Worm (Caenorhabditis elegans) whole organism, L2 larva: ENCODE results near the gene F15D4.4.

Experiments
- C34F6.9 ChIP-seq: fragments of 150-350 bp; optimal IDR thresholded peaks from 2 replicates; lab custom pipeline; 2014; ENCODE audit warnings: missing biosample characterization, missing genetic modification characterization
- F13H6.1 ChIP-seq: sonication (generic microtip); optimal IDR thresholded peaks from 2 replicates; lab custom pipeline; 2016; ENCODE audit warnings: missing genetic modification characterization, missing compliant biosample characterization
- Y55F3AM.14 ChIP-seq: fragments of 200-800 bp; sonication (Bioruptor generic); optimal IDR thresholded peaks from 2 replicates; lab custom pipeline; 2018; ENCODE audit warnings: mild to moderate bottlenecking, missing genetic modification characterization, missing compliant biosample characterization
- ZK546.5 ChIP-seq: sonication (generic microtip); optimal IDR thresholded peaks from 2 replicates; lab custom pipeline; 2017; ENCODE audit warnings: missing biosample characterization, missing genetic modification characterization
- alr-1 ChIP-seq: fragments of 150-350 bp; optimal IDR thresholded peaks from 2 replicates; lab custom pipeline; 2014; ENCODE audit warnings: missing biosample characterization, missing genetic modification characterization
- aly-2 ChIP-seq: fragments of 150-350 bp; optimal IDR thresholded peaks from 2 replicates; lab custom pipeline; 2014; ENCODE audit warnings: missing biosample characterization, missing genetic modification characterization
- blmp-1 ChIP-seq: sonication (generic microtip); optimal IDR thresholded peaks from 2 replicates; lab custom pipeline; 2017; ENCODE audit warnings: missing genetic modification characterization, mild to moderate bottlenecking, missing compliant biosample characterization, antibody characterized with exemption, moderate library complexity; ENCODE audit not compliant: insufficient read depth
- ceh-16 ChIP-seq: fragments of 150-350 bp; optimal IDR thresholded peaks from 2 replicates; lab custom pipeline; 2014; ENCODE audit warnings: missing biosample characterization, missing genetic modification characterization
- crh-2 ChIP-seq: sonication (generic microtip); optimal IDR thresholded peaks from 2 replicates; lab custom pipeline; 2017; ENCODE audit warnings: missing biosample characterization, missing genetic modification characterization
- dmd-4 ChIP-seq: sonication (generic microtip); optimal IDR thresholded peaks from 2 replicates; lab custom pipeline; 2017; ENCODE audit warnings: missing biosample characterization, missing genetic modification characterization
- egl-27 ChIP-seq: sonication (generic microtip); optimal IDR thresholded peaks from 3 replicates; lab custom pipeline; 2017; ENCODE audit warnings: missing biosample characterization, missing genetic modification reagents, missing genetic modification characterization
- elt-1 ChIP-seq: fragments of 150-350 bp; optimal IDR thresholded peaks from 2 replicates; lab custom pipeline; 2014; ENCODE audit warnings: missing biosample characterization, missing genetic modification characterization
- elt-3 ChIP-seq: sonication (generic microtip); optimal IDR thresholded peaks from 2 replicates; lab custom pipeline; 2017; ENCODE audit warnings: missing biosample characterization, missing genetic modification characterization
- fos-1 ChIP-seq: fragments of 150-350 bp; optimal IDR thresholded peaks from 2 replicates; lab custom pipeline; 2014; ENCODE audit warnings: missing biosample characterization, missing genetic modification characterization
- gmeb-1 ChIP-seq: fragments of 150-350 bp; optimal IDR thresholded peaks from 2 replicates; lab custom pipeline; 2014; ENCODE audit warnings: missing biosample characterization, missing genetic modification characterization
- lin-13 ChIP-seq: fragments of 150-350 bp; optimal IDR thresholded peaks from 2 replicates; lab custom pipeline; 2014; ENCODE audit warnings: missing biosample characterization, missing genetic modification reagents, missing genetic modification characterization
- lin-39 ChIP-seq: fragments of 150-350 bp; optimal IDR thresholded peaks from 2 replicates; lab custom pipeline; 2014; ENCODE audit warnings: missing biosample characterization, missing genetic modification reagents, missing genetic modification characterization
- mab-5 ChIP-seq: fragments of 150-350 bp; optimal IDR thresholded peaks from 2 replicates; lab custom pipeline; 2014; ENCODE audit warnings: missing biosample characterization, missing genetic modification characterization
- mbf-1 ChIP-seq: sonication (generic microtip); optimal IDR thresholded peaks from 2 replicates; lab custom pipeline; 2017; ENCODE audit warnings: missing biosample characterization, missing genetic modification characterization
- nhr-10 ChIP-seq: sonication (generic microtip); optimal IDR thresholded peaks from 2 replicates; lab custom pipeline; 2017; ENCODE audit warnings: missing biosample characterization, missing genetic modification characterization
- nhr-11 ChIP-seq: fragments of 150-350 bp; optimal IDR thresholded peaks from 2 replicates; lab custom pipeline; 2014; ENCODE audit warnings: missing biosample characterization, missing genetic modification characterization
- nhr-12 ChIP-seq: fragments of 150-350 bp; optimal IDR thresholded peaks from 2 replicates; lab custom pipeline; 2014; ENCODE audit warnings: missing biosample characterization, missing genetic modification characterization
- nhr-21 ChIP-seq: fragments of 150-350 bp; optimal IDR thresholded peaks from 2 replicates; lab custom pipeline; 2014; ENCODE audit warnings: missing biosample characterization, missing genetic modification characterization
- nhr-23 ChIP-seq: fragments of 150-350 bp; optimal IDR thresholded peaks from 2 replicates; lab custom pipeline; 2014; ENCODE audit warnings: missing biosample characterization, missing genetic modification reagents, missing genetic modification characterization
- nhr-237 ChIP-seq: fragments of 150-350 bp; optimal IDR thresholded peaks from 2 replicates; lab custom pipeline; 2014; ENCODE audit warnings: missing biosample characterization, missing genetic modification characterization
- peb-1 ChIP-seq: fragments of 150-350 bp; optimal IDR thresholded peaks from 2 replicates; lab custom pipeline; 2014; ENCODE audit warnings: missing biosample characterization, missing genetic modification characterization
- sem-4 ChIP-seq: fragments of 150-350 bp; optimal IDR thresholded peaks from 2 replicates; lab custom pipeline; 2014; ENCODE audit warnings: missing biosample characterization, missing genetic modification reagents, missing genetic modification characterization
- skn-1 ChIP-seq: sonication (generic microtip); optimal IDR thresholded peaks from 2 replicates; lab custom pipeline; 2017; ENCODE audit warnings: missing biosample characterization, missing genetic modification characterization
- sma-3 ChIP-seq: sonication (generic microtip); optimal IDR thresholded peaks from 2 replicates; lab custom pipeline; 2016; ENCODE audit warnings: missing genetic modification reagents, missing genetic modification characterization, missing compliant biosample characterization
- sma-9 ChIP-seq, 2 experiments: fragments of 150-350 bp in 1 of 2; sonication (generic microtip) in 1 of 2; optimal IDR thresholded peaks; 2 replicates each; lab custom pipeline; 2014 to 2016; ENCODE audit warnings: missing genetic modification characterization in 2 of 2, mild to moderate bottlenecking in 1 of 2, missing biosample characterization in 1 of 2, missing compliant biosample characterization in 1 of 2, missing genetic modification reagents in 1 of 2, moderate library complexity in 1 of 2
- snpc-4 ChIP-seq: fragments of 150-350 bp; optimal IDR thresholded peaks from 2 replicates; lab custom pipeline; 2014; ENCODE audit warnings: missing biosample characterization, missing genetic modification characterization
- unc-39 ChIP-seq: fragments of 150-350 bp; optimal IDR thresholded peaks from 2 replicates; lab custom pipeline; 2014; ENCODE audit warnings: missing biosample characterization, missing genetic modification characterization
- unc-55 ChIP-seq: fragments of 150-350 bp; sonication (generic microtip); optimal IDR thresholded peaks from 3 replicates; lab custom pipeline; 2014; ENCODE audit warnings: missing biosample characterization, missing genetic modification reagents, missing genetic modification characterization
- zag-1 ChIP-seq: fragments of 150-350 bp; optimal IDR thresholded peaks from 2 replicates; lab custom pipeline; 2014; ENCODE audit warnings: missing biosample characterization, missing genetic modification characterization
- ztf-1 ChIP-seq: fragments of 200-800 bp; sonication (Bioruptor generic); conservative IDR thresholded peaks from 2 replicates; pipeline ENCODE4 v1.3.6; 2022; ENCODE audit warnings: missing genetic modification characterization, missing compliant biosample characterization
- ztf-11 ChIP-seq: sonication (generic microtip); optimal IDR thresholded peaks from 2 replicates; lab custom pipeline; 2017; ENCODE audit warnings: missing biosample characterization, missing genetic modification characterization
- ztf-4 ChIP-seq: fragments of 150-350 bp; optimal IDR thresholded peaks from 2 replicates; lab custom pipeline; 2014; ENCODE audit warnings: missing biosample characterization, missing genetic modification characterization

The F15D4.4 gene

ce11 chrII:13282566-13282965 lies 39.6 kb upstream of the F15D4.4 start:
- no peak for TF ChIP-seq nhr-12
- no peak for TF ChIP-seq nhr-11 (tag; lab: Kevin White, UChicago)
- no peak for TF ChIP-seq snpc-4 (tag; lab: Kevin White, UChicago)
- TF ChIP-seq zag-1 = no peak
- no peak for TF ChIP-seq lin-13 (GFP tag; lab: Kevin White, UChicago)
- no peak for TF ChIP-seq dmd-4 (tag; lab: Kevin White, UChicago)
- TF ChIP-seq peb-1 (tag; lab: Kevin White, UChicago) = no peak
- TF ChIP-seq elt-3 (tag; lab: Kevin White, UChicago) = no peak
- no peak for TF ChIP-seq Y55F3AM.14 (GFP tag; lab: Kevin White, UChicago)
- no peak for TF ChIP-seq elt-1 (tag; lab: Kevin White, UChicago)
- no peak for TF ChIP-seq C34F6.9
- TF ChIP-seq alr-1 (tag; lab: Kevin White, UChicago) = no peak
- TF ChIP-seq fos-1 (tag; lab: Kevin White, UChicago) = no peak
- TF ChIP-seq ztf-1 (GFP tag; lab: Robert Waterston, UW) = no peak
- no peak for TF ChIP-seq sma-9 (GFP tag; optimal IDR thresholded peaks at IDR 0.05; lab: Kevin White, UChicago)
- TF ChIP-seq sma-9 (tag; optimal IDR thresholded peaks at IDR 0.05; lab: Kevin White, UChicago) = no peak
- no peak for TF ChIP-seq blmp-1
- no peak for TF ChIP-seq crh-2
- TF ChIP-seq aly-2 (tag; lab: Kevin White, UChicago) = no peak
- TF ChIP-seq gmeb-1 (tag; lab: Kevin White, UChicago) = no peak

ce11 chrII:13279216-13280123 lies 36.5 kb upstream of the F15D4.4 start:
- TF ChIP-seq F13H6.1 (tag; lab: Kevin White, UChicago) (no peak), unc-39 (tag; lab: Kevin White, UChicago) (no peak), ztf-11 (tag; lab: Kevin White, UChicago) (no peak), skn-1 (tag; lab: Kevin White, UChicago) (no peak), sma-3 (GFP tag; lab: Kevin White, UChicago) (peak; percentile 28), mab-5 (tag; lab: Kevin White, UChicago) (no peak), peb-1 (tag; lab: Kevin White, UChicago) (no peak), unc-55 (peak; percentile 0), crh-2 (no peak), zag-1 (no peak), ZK546.5 (tag; lab: Kevin White, UChicago) (no peak), C34F6.9 (no peak), nhr-23 (no peak), elt-3 (tag; lab: Kevin White, UChicago) (no peak), ztf-4 (tag; lab: Kevin White, UChicago) (peak; percentile 54), sma-9 (GFP tag; optimal IDR thresholded peaks at IDR 0.05; lab: Kevin White, UChicago) (no peak), sma-9 (tag; optimal IDR thresholded peaks at IDR 0.05; lab: Kevin White, UChicago) (no peak), sem-4 (no peak)
- TF ChIP-seq, all 48 proteins: peak for 3

- TF ChIP-seq peb-1 (tag; lab: Kevin White, UChicago) (no peak), nhr-10 (no peak), nhr-237 (no peak), elt-3 (tag; lab: Kevin White, UChicago) (no peak), zag-1 (no peak), dmd-4 (tag; lab: Kevin White, UChicago) (no peak)
These were observed 35.8 kb upstream of the F15D4.4 start for ce11 chrII:13278716-13279115.

DNA sequence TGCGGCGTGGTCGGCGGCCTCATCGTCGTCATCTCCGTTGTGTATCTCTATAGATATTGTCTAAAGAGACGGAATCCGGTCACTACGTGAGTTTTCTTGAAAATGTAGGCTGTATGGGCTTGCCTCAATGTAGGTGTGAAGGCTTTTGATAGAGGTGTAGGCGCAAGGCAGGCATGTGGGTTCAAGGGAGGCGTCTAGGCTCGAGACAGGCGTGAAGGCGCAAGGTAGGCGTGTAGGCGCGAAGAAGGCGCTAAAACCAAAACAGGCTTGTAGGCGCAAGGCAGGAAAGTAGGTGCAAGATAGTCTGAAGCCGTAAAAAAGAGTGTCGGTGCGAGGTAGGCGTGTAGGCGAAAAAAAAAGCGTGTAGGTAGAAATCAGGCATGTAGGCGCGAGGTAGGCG lies 35.3 kb upstream of the F15D4.4 start:
- TF ChIP-seq lin-39 (tag; lab: Kevin White, UChicago) = no peak
- no peak for TF ChIP-seq nhr-21 (tag; lab: Kevin White, UChicago)
- TF ChIP-seq ztf-1 (GFP tag; lab: Robert Waterston, UW) = no peak

- TF ChIP-seq sma-3 (GFP tag; lab: Kevin White, UChicago) = no peak
- TF ChIP-seq mab-5 (tag; lab: Kevin White, UChicago) = no peak
- no peak for TF ChIP-seq sem-4
- TF ChIP-seq peb-1 (tag; lab: Kevin White, UChicago) = no peak
- TF ChIP-seq gmeb-1 (tag; lab: Kevin White, UChicago) = no peak
- TF ChIP-seq ztf-11 (tag; lab: Kevin White, UChicago) = no peak
- TF ChIP-seq egl-27 (tag; lab: Kevin White, UChicago) = no peak
- TF ChIP-seq elt-1 (tag; lab: Kevin White, UChicago) = no peak
- no peak for TF ChIP-seq mbf-1
- no peak for TF ChIP-seq blmp-1
- TF ChIP-seq unc-39 (tag; lab: Kevin White, UChicago) = no peak
- TF ChIP-seq nhr-10 = no peak
- no peak for TF ChIP-seq zag-1
- no peak for TF ChIP-seq ceh-16 (tag; lab: Kevin White, UChicago)
- no peak for TF ChIP-seq elt-3 (tag; lab: Kevin White, UChicago)
- TF ChIP-seq ztf-4 (tag; lab: Kevin White, UChicago) = no peak
These were observed 27.9 kb upstream of the F15D4.4 start, which contains the start of gene Y48C3A.5 for ce11 chrII:13270776-13271175. TSS of gene Y48C3A.5 (plus strand) at chrII:13271076.
